Worm (Caenorhabditis elegans): ENCODE data around the gene bus-2.

The bus-2 gene

ce11 chrIV:1724283-1724682 is 24.6 kb downstream of the bus-2 start, which contains the start of gene epic-3:
Gene epic-3, minus strand, starts transcription at chrIV:1724383.
- TF ChIP-seq Y105C5A.15 (GFP tag; IDR thresholded peaks at IDR 0.05) = no peak
- TF ChIP-seq nhr-48 (tag; optimal IDR thresholded peaks at IDR 0.05) = no peak
- TF ChIP-seq zfp-3 (GFP tag; conservative IDR thresholded peaks at IDR 0.05) = 0 out of 2 replicates have a peak, but pooled peaks have one; percentile 7
- no peak for TF ChIP-seq daf-8 (GFP tag; IDR thresholded peaks at IDR 0.05)
- no peak for TF ChIP-seq T26A8.4 (GFP tag; IDR thresholded peaks at IDR 0.05)
- no peak for TF ChIP-seq madf-9 (GFP tag; conservative IDR thresholded peaks at IDR 0.05)

DNA sequence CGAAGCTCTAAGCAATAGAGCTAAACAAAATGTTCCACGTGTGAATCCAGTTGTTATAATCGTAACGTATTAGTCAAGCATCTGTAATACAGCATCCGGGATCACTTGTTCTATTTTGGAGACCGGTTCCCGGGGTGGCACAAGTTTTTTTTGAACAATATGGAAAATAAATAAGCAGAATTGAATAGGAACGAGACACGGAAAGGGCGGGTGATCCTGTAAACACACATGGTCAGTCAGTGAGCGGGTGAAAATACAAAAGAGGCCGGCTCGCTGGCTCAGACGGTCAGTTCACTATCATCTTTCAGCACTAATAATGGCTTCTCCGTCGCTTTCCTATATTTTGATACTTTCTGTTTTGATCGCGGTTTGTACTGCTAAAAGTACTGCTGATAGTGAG is 26.2 kb downstream of the bus-2 start, which contains the start of gene K08D12.8:
Gene K08D12.8 (plus strand): TSS at position 301 of the 400 bp plus-strand sequence.
- TF ChIP-seq madf-5 (GFP tag; IDR thresholded peaks at IDR 0.05) (no peak), pqm-1 (tag; optimal IDR thresholded peaks at IDR 0.05) (no peak), spr-1 (tag; optimal IDR thresholded peaks at IDR 0.05) (no peak), php-3 (GFP tag; IDR thresholded peaks at IDR 0.05) (no peak)

- TF ChIP-seq Y105C5A.15 (GFP tag; IDR thresholded peaks at IDR 0.05) (no peak), unc-62 (GFP tag; optimal IDR thresholded peaks at IDR 0.05 in 1 of 2) (no peak), unc-62 (tag; optimal IDR thresholded peaks at IDR 0.05) (no peak), vab-7 (GFP tag; IDR thresholded peaks at IDR 0.05) (no peak), nhr-111 (GFP tag; optimal IDR thresholded peaks at IDR 0.05) (peak; percentile 37), ceh-28 (tag; optimal IDR thresholded peaks at IDR 0.05) (peak; percentile 97), Y75B8A.6 (GFP tag; IDR thresholded peaks at IDR 0.05) (0 out of 2 replicates have a peak, but pooled peaks have one; percentile 36), lin-38 (GFP tag; IDR thresholded peaks at IDR 0.05) (peak; percentile 52), aha-1 (tag) (no peak)
Observed at ce11 chrIV:1727538-1728072, 27.9 kb downstream of the bus-2 start.

- TF ChIP-seq cey-2 (tag; optimal IDR thresholded peaks at IDR 0.05; ENCODE audit: borderline replicate concordance, insufficient read depth) = no peak
- no peak for TF ChIP-seq Y5F2A.4 (GFP tag; optimal IDR thresholded peaks at IDR 0.05)
- TF ChIP-seq nhr-6 (tag; optimal IDR thresholded peaks at IDR 0.05) = peak; percentile 14
- TF ChIP-seq rbr-2 (tag; optimal IDR thresholded peaks at IDR 0.05) = peak; percentile 30
- no peak for TF ChIP-seq arid-1 (GFP tag; conservative IDR thresholded peaks at IDR 0.05)
- TF ChIP-seq F37D6.2 (tag; optimal IDR thresholded peaks at IDR 0.05) = no peak
- no peak for TF ChIP-seq set-16 (GFP tag; IDR thresholded peaks at IDR 0.05)
- no peak for TF ChIP-seq dmd-8 (GFP tag; IDR thresholded peaks at IDR 0.05)
- peak; percentile 47 for TF ChIP-seq mep-1 (tag; optimal IDR thresholded peaks at IDR 0.05)
- TF ChIP-seq spr-1 (tag; optimal IDR thresholded peaks at IDR 0.05) = no peak
- no peak for TF ChIP-seq zfp-3 (GFP tag; conservative IDR thresholded peaks at IDR 0.05)
- peak; percentile 93 for TF ChIP-seq Y48G9A.11 (GFP tag; IDR thresholded peaks at IDR 0.05)
- peak; percentile 95 for TF ChIP-seq lin-38 (GFP tag; IDR thresholded peaks at IDR 0.05)
- no peak for TF ChIP-seq unc-130 (GFP tag; optimal IDR thresholded peaks at IDR 0.05)
- 0 out of 2 replicates have a peak, but pooled peaks have one; percentile 39 for TF ChIP-seq egl-43 (GFP tag; IDR thresholded peaks at IDR 0.05)
- no peak for TF ChIP-seq F44E2.7 (GFP tag; IDR thresholded peaks at IDR 0.05)
- peak; percentile 10 for TF ChIP-seq lin-15B (tag; optimal IDR thresholded peaks at IDR 0.05)
- no peak for TF ChIP-seq R02D3.7 (tag; optimal IDR thresholded peaks at IDR 0.05)
- TF ChIP-seq hlh-11 (tag; optimal IDR thresholded peaks at IDR 0.05) = peak; percentile 32
- peak; percentile 38 for TF ChIP-seq ama-1 (optimal IDR thresholded peaks at IDR 0.05)
- TF ChIP-seq sdz-12 (GFP tag; optimal IDR thresholded peaks at IDR 0.05) = peak; percentile 31
- peak in 1 of 2 experiments; percentile 92 for TF ChIP-seq unc-62 (GFP tag; optimal IDR thresholded peaks at IDR 0.05 in 1 of 2)
- no peak for TF ChIP-seq unc-62 (tag; optimal IDR thresholded peaks at IDR 0.05)
- peak; percentile 30; the same call in 1 of the 2 replicates for TF ChIP-seq hmg-1.1 (GFP tag; IDR thresholded peaks at IDR 0.05)
- TF ChIP-seq aha-1 (tag) = peak; percentile 90
- TF ChIP-seq zag-1 (tag; optimal IDR thresholded peaks at IDR 0.05) = no peak
- TF ChIP-seq T20F7.1 (GFP tag; optimal IDR thresholded peaks at IDR 0.05) = peak; percentile 9
- peak in 1 of 2 experiments; percentile 36 for TF ChIP-seq lsy-2 (tag; optimal IDR thresholded peaks at IDR 0.05)
- no peak for TF ChIP-seq F26F4.8 (GFP tag; conservative IDR thresholded peaks at IDR 0.05)
- no peak for TF ChIP-seq madf-9 (GFP tag; conservative IDR thresholded peaks at IDR 0.05)
- no peak for TF ChIP-seq nhr-76 (tag; optimal IDR thresholded peaks at IDR 0.05)
- TF ChIP-seq F10B5.3 (tag; optimal IDR thresholded peaks at IDR 0.05) = no peak
- TF ChIP-seq ctbp-1 (GFP tag; IDR thresholded peaks at IDR 0.05) = 0 out of 2 replicates have a peak, but pooled peaks have one; percentile 27
- no peak for TF ChIP-seq fkh-10 (GFP tag; optimal IDR thresholded peaks at IDR 0.05)
Observed at ce11 chrIV:1738324-1738730, 38.6 kb downstream of the bus-2 start.
